Fruit fly (Drosophila melanogaster) whole organism, embryonic: Measurements from ENCODE around the gene CG5805.

Experiments used
- CG10147 ChIP-seq: fragments of 200-800 bp; sonication (Bioruptor generic); optimal IDR thresholded peaks from 2 replicates; lab custom pipeline; 2019; ENCODE audit warnings: missing biosample characterization, mild to moderate bottlenecking, missing genetic modification characterization, moderate library complexity
- CG10543 ChIP-seq: fragments of 200-800 bp; sonication (Bioruptor generic); optimal IDR thresholded peaks from 3 replicates; lab custom pipeline; 2017; ENCODE audit warnings: missing biosample characterization, mild to moderate bottlenecking, missing genetic modification characterization, moderate library complexity
- CG11696 ChIP-seq: fragments of 200-800 bp; sonication (Bioruptor generic); IDR thresholded peaks from 2 replicates; pipeline ENCODE4 v1.3.6; 2022; ENCODE audit warnings: missing biosample characterization, missing genetic modification characterization
- CG14710 ChIP-seq: fragments of 200-800 bp; sonication (Bioruptor generic); optimal IDR thresholded peaks from 3 replicates; lab custom pipeline; 2019; ENCODE audit warnings: missing biosample characterization, mild to moderate bottlenecking, missing genetic modification characterization, moderate library complexity
- CG17612 ChIP-seq: fragments of 200-800 bp; sonication (Bioruptor generic); IDR thresholded peaks from 2 replicates; pipeline ENCODE4 v1.3.6; 2022; ENCODE audit warnings: missing biosample characterization, missing genetic modification characterization
- CG18476 ChIP-seq: fragments of 200-800 bp; sonication (Bioruptor generic); optimal IDR thresholded peaks from 2 replicates; lab custom pipeline; 2016; ENCODE audit warnings: missing biosample characterization, mild to moderate bottlenecking, missing genetic modification characterization
- CG2120 ChIP-seq: fragments of 200-800 bp; sonication (Bioruptor generic); optimal IDR thresholded peaks from 3 replicates; lab custom pipeline; 2016; ENCODE audit warnings: missing biosample characterization, missing genetic modification characterization
- CG32767 ChIP-seq: fragments of 200-800 bp; sonication (Bioruptor generic); IDR thresholded peaks from 2 replicates; pipeline ENCODE4 v1.3.6; 2022; ENCODE audit warnings: missing biosample characterization, missing genetic modification characterization
- CG32772 ChIP-seq: fragments of 200-800 bp; sonication (Bioruptor generic); IDR thresholded peaks from 2 replicates; pipeline ENCODE4 v1.3.6; 2022; ENCODE audit warnings: missing biosample characterization, missing genetic modification characterization
- CG3281 ChIP-seq: fragments of 200-800 bp; sonication (Bioruptor generic); optimal IDR thresholded peaks from 3 replicates; lab custom pipeline; 2017; ENCODE audit warnings: missing biosample characterization, mild to moderate bottlenecking, missing genetic modification characterization
- CG34422 ChIP-seq: fragments of 200-800 bp; sonication (Bioruptor generic); IDR thresholded peaks from 3 replicates; pipeline ENCODE4 v1.3.6; 2022; ENCODE audit warnings: missing biosample characterization, missing genetic modification characterization
- CG3995 ChIP-seq: fragments of 200-800 bp; sonication (Bioruptor generic); optimal IDR thresholded peaks from 3 replicates; lab custom pipeline; 2016; ENCODE audit warnings: missing biosample characterization, missing genetic modification characterization
- CG42726 ChIP-seq: fragments of 200-800 bp; sonication (Bioruptor generic); IDR thresholded peaks from 2 replicates; pipeline ENCODE4 v1.3.6; 2022; ENCODE audit warnings: missing biosample characterization, missing genetic modification characterization; ENCODE audit not compliant: partially characterized antibody
- CG4820 ChIP-seq: fragments of 200-800 bp; sonication (Bioruptor generic); optimal IDR thresholded peaks from 3 replicates; lab custom pipeline; 2016; ENCODE audit warnings: missing biosample characterization, missing genetic modification characterization
- CG6272 ChIP-seq: fragments of 200-800 bp; sonication (Bioruptor generic); IDR thresholded peaks from 2 replicates; pipeline ENCODE4 v1.3.6; 2022; ENCODE audit warnings: missing biosample characterization, missing genetic modification characterization
- CG8924 ChIP-seq: fragments of 200-800 bp; optimal IDR thresholded peaks from 3 replicates; lab custom pipeline; 2019; ENCODE audit warnings: missing biosample characterization, mild to moderate bottlenecking, missing genetic modification characterization, moderate library complexity
- CG9609 ChIP-seq: fragments of 200-800 bp; sonication (Bioruptor generic); optimal IDR thresholded peaks from 3 replicates; lab custom pipeline; 2016; ENCODE audit warnings: missing biosample characterization, missing genetic modification characterization
- CoRest ChIP-seq: fragments of 200-800 bp; sonication (Bioruptor generic); optimal IDR thresholded peaks from 3 replicates; lab custom pipeline; 2018; ENCODE audit warnings: missing biosample characterization, mild to moderate bottlenecking, missing genetic modification characterization, moderate library complexity
- Dfd ChIP-seq, 2 experiments: fragments of >200 bp; optimal IDR thresholded peaks; 2 replicates each; lab custom pipeline; 2017; ENCODE audit warnings: missing biosample characterization in 2 of 2, missing genetic modification characterization in 2 of 2
- Dip2 ChIP-seq: fragments of 200-800 bp; sonication (Bioruptor generic); IDR thresholded peaks from 2 replicates; pipeline ENCODE4 v1.3.6; 2022; ENCODE audit warnings: missing biosample characterization, missing genetic modification characterization
- ERR ChIP-seq: fragments of 200-800 bp; sonication (Bioruptor generic); optimal IDR thresholded peaks from 2 replicates; lab custom pipeline; 2016; ENCODE audit warnings: missing biosample characterization, missing genetic modification characterization
- GATAe ChIP-seq: fragments of 200-800 bp; sonication (Bioruptor generic); conservative IDR thresholded peaks from 2 replicates; pipeline ENCODE4 v1.3.6; 2022; ENCODE audit warnings: missing biosample characterization, missing genetic modification characterization
- HLH3B ChIP-seq: fragments of 200-800 bp; sonication (Bioruptor generic); IDR thresholded peaks from 2 replicates; pipeline ENCODE4 v1.3.6; 2022; ENCODE audit warnings: missing biosample characterization, missing genetic modification characterization
- HLH54F ChIP-seq: fragments of 200-800 bp; sonication (Bioruptor generic); optimal IDR thresholded peaks from 3 replicates; lab custom pipeline; 2016; ENCODE audit warnings: missing biosample characterization, missing genetic modification characterization
- Myb ChIP-seq: fragments of 200-800 bp; sonication (Bioruptor generic); optimal IDR thresholded peaks from 2 replicates; lab custom pipeline; 2016; ENCODE audit warnings: missing biosample characterization, missing genetic modification characterization
- Neu2 ChIP-seq: fragments of 200-800 bp; sonication (Bioruptor generic); optimal IDR thresholded peaks from 3 replicates; lab custom pipeline; 2016; ENCODE audit warnings: missing biosample characterization, missing genetic modification characterization, borderline replicate concordance
- Poxn ChIP-seq: fragments of 200-800 bp; sonication (Bioruptor generic); IDR thresholded peaks from 2 replicates; pipeline ENCODE4 v1.3.6; 2022; ENCODE audit warnings: missing biosample characterization, missing genetic modification characterization
- Rfx ChIP-seq: fragments of 200-800 bp; sonication (Bioruptor generic); IDR thresholded peaks from 2 replicates; pipeline ENCODE4 v1.3.6; 2022; ENCODE audit warnings: missing biosample characterization, missing genetic modification characterization
- Six4 ChIP-seq: fragments of 200-800 bp; sonication (Bioruptor generic); optimal IDR thresholded peaks from 2 replicates; lab custom pipeline; 2016; ENCODE audit warnings: missing biosample characterization, missing genetic modification characterization
- Spps ChIP-seq: fragments of 200-800 bp; sonication (Bioruptor generic); optimal IDR thresholded peaks from 2 replicates; lab custom pipeline; 2018; ENCODE audit warnings: missing biosample characterization, mild to moderate bottlenecking, missing genetic modification characterization
- TFAM ChIP-seq: fragments of 200-800 bp; sonication (Bioruptor generic); optimal IDR thresholded peaks from 2 replicates; lab custom pipeline; 2017; ENCODE audit warnings: missing biosample characterization, missing genetic modification characterization, inconsistent platforms
- aop ChIP-seq: fragments of 200-800 bp; sonication (Bioruptor generic); IDR thresholded peaks from 2 replicates; pipeline ENCODE4 v1.3.6; 2022; ENCODE audit warnings: missing biosample characterization, missing genetic modification characterization
- ase ChIP-seq: fragments of 200-800 bp; sonication (Bioruptor generic); IDR thresholded peaks from 3 replicates; pipeline ENCODE4 v1.3.6; 2022; ENCODE audit warnings: missing biosample characterization, missing genetic modification characterization
- br ChIP-seq: fragments of >200 bp; optimal IDR thresholded peaks from 2 replicates; lab custom pipeline; 2017
- chinmo ChIP-seq: fragments of 200-800 bp; sonication (Bioruptor generic); IDR thresholded peaks from 4 replicates; pipeline ENCODE4 v1.3.6; 2022; ENCODE audit warnings: missing biosample characterization, missing genetic modification characterization; ENCODE audit not compliant: partially characterized antibody
- chn ChIP-seq: fragments of 200-800 bp; sonication (Bioruptor generic); optimal IDR thresholded peaks from 2 replicates; lab custom pipeline; 2016; ENCODE audit warnings: missing biosample characterization, missing genetic modification characterization
- croc ChIP-seq: fragments of 200-800 bp; sonication (Bioruptor generic); conservative IDR thresholded peaks from 3 replicates; pipeline ENCODE4 v1.3.6; 2022; ENCODE audit warnings: missing biosample characterization, missing genetic modification characterization
- cwo ChIP-seq: fragments of 200-800 bp; sonication (Bioruptor generic); optimal IDR thresholded peaks from 3 replicates; lab custom pipeline; 2017; ENCODE audit warnings: missing biosample characterization, missing genetic modification characterization, mild to moderate bottlenecking, moderate library complexity, missing genetic modification reagents
- dimm ChIP-seq: fragments of 200-800 bp; sonication (Bioruptor generic); IDR thresholded peaks from 2 replicates; pipeline ENCODE4 v1.3.6; 2022; ENCODE audit warnings: missing biosample characterization, missing genetic modification characterization
- dmrt11E ChIP-seq: fragments of 200-800 bp; sonication (Bioruptor generic); optimal IDR thresholded peaks from 3 replicates; lab custom pipeline; 2018; ENCODE audit warnings: missing biosample characterization, mild to moderate bottlenecking, missing genetic modification characterization, moderate library complexity
- ewg ChIP-seq: fragments of 200-800 bp; sonication (Bioruptor generic); optimal IDR thresholded peaks from 3 replicates; lab custom pipeline; 2017; ENCODE audit warnings: mild to moderate bottlenecking, missing biosample characterization, missing genetic modification reagents, missing genetic modification characterization
- fd64A ChIP-seq: fragments of 200-800 bp; sonication (Bioruptor generic); optimal IDR thresholded peaks from 3 replicates; lab custom pipeline; 2018; ENCODE audit warnings: missing biosample characterization, mild to moderate bottlenecking, missing genetic modification characterization
- gro ChIP-seq: fragments of 200-800 bp; sonication (Bioruptor generic); optimal IDR thresholded peaks from 2 replicates; lab custom pipeline; 2016; ENCODE audit warnings: missing biosample characterization, missing genetic modification characterization
- gsb ChIP-seq: fragments of 200-800 bp; sonication (Bioruptor generic); IDR thresholded peaks from 2 replicates; pipeline ENCODE4 v1.3.6; 2022; ENCODE audit warnings: missing biosample characterization, missing genetic modification characterization
- gsb-n ChIP-seq: fragments of 200-800 bp; sonication (Bioruptor generic); optimal IDR thresholded peaks from 3 replicates; lab custom pipeline; 2018; ENCODE audit warnings: missing biosample characterization, mild to moderate bottlenecking, missing genetic modification characterization
- lbe ChIP-seq: fragments of 200-800 bp; sonication (Bioruptor generic); optimal IDR thresholded peaks from 2 replicates; lab custom pipeline; 2016; ENCODE audit warnings: missing biosample characterization, mild to moderate bottlenecking, missing genetic modification characterization
- nerfin-1 ChIP-seq: fragments of 200-800 bp; sonication (Bioruptor generic); optimal IDR thresholded peaks from 3 replicates; lab custom pipeline; 2019; ENCODE audit warnings: missing biosample characterization, mild to moderate bottlenecking, missing genetic modification characterization, moderate library complexity
- wdn ChIP-seq: fragments of 200-800 bp; sonication (Bioruptor generic); IDR thresholded peaks from 2 replicates; pipeline ENCODE4 v1.3.6; 2022; ENCODE audit warnings: missing biosample characterization, missing genetic modification characterization
- wek ChIP-seq: fragments of 200-800 bp; sonication (Bioruptor generic); optimal IDR thresholded peaks from 3 replicates; lab custom pipeline; 2018; ENCODE audit warnings: missing biosample characterization, mild to moderate bottlenecking, missing genetic modification characterization, moderate library complexity

Gene CG5805

dm6 chr3R:24768538-24769401 is 18.5 kb downstream of the CG5805 start, which contains the start of gene CG13631 (continued):
- no peak for TF ChIP-seq gro (GFP tag; lab: Kevin White, UChicago)
- peak; percentile 95 for TF ChIP-seq CG8924 (tag; lab: Kevin White, UChicago)
- peak; percentile 89 for TF ChIP-seq CG32767 (GFP tag; lab: Robert Waterston, UW)
- peak; percentile 97 for TF ChIP-seq CG14710 (tag; lab: Kevin White, UChicago)
- no peak for TF ChIP-seq GATAe (GFP tag; lab: Robert Waterston, UW)
- peak; percentile 90 for TF ChIP-seq CG18476
- TF ChIP-seq fd64A (GFP tag; lab: Kevin White, UChicago): peak; percentile 90
- TF ChIP-seq chinmo (GFP tag; lab: Robert Waterston, UW): 0 out of 4 replicates have a peak, but pooled peaks have one; percentile 47
- peak; percentile 97 for TF ChIP-seq CoRest (tag; lab: Kevin White, UChicago)
- TF ChIP-seq CG10543 (GFP tag; lab: Kevin White, UChicago): peak; percentile 55
- TF ChIP-seq aop (GFP tag; lab: Robert Waterston, UW): peak; percentile 76; the same call in 1 of the 2 replicates
- peak; percentile 73 for TF ChIP-seq cwo (GFP tag; lab: Kevin White, UChicago)
- TF ChIP-seq HLH54F (GFP tag; lab: Kevin White, UChicago): peak; percentile 73
- TF ChIP-seq Dip2 (GFP tag; lab: Robert Waterston, UW): 0 out of 2 replicates have a peak, but pooled peaks have one; percentile 17
- peak; percentile 74 for TF ChIP-seq wek (GFP tag; lab: Kevin White, UChicago)
- peak; percentile 89 for TF ChIP-seq lbe
- TF ChIP-seq CG10147 (GFP tag; lab: Kevin White, UChicago): peak; percentile 72
- peak; percentile 61; the same call in 1 of the 2 replicates for TF ChIP-seq CG11696 (GFP tag; lab: Robert Waterston, UW)
- TF ChIP-seq dmrt11E (tag; lab: Kevin White, UChicago): peak; percentile 90
- peak; percentile 66; the same call in 1 of the 2 replicates for TF ChIP-seq CG17612 (GFP tag; lab: Robert Waterston, UW)
- 0 out of 2 replicates have a peak, but pooled peaks have one; percentile 51 for TF ChIP-seq wdn (GFP tag; lab: Robert Waterston, UW)
- peak; percentile 87 for TF ChIP-seq ERR
- peak; percentile 91 for TF ChIP-seq CG9609 (GFP tag; lab: Kevin White, UChicago)
- TF ChIP-seq Spps (tag; lab: Kevin White, UChicago): peak; percentile 95
- TF ChIP-seq dimm (GFP tag; lab: Robert Waterston, UW): peak; percentile 84; the same call in 1 of the 2 replicates
- TF ChIP-seq TFAM (GFP tag; lab: Kevin White, UChicago): peak; percentile 72
- no peak for TF ChIP-seq Poxn
- TF ChIP-seq gsb-n: peak; percentile 96
- peak; percentile 96 for TF ChIP-seq Six4 (GFP tag; lab: Kevin White, UChicago)
- TF ChIP-seq Dfd (GFP tag; optimal IDR thresholded peaks at IDR 0.05; lab: Kevin White, UChicago): no peak
- peak; percentile 54; the same call in 1 of the 2 replicates for TF ChIP-seq gsb (GFP tag; lab: Robert Waterston, UW)
- TF ChIP-seq br (lab: Kevin White, UChicago): no peak
- TF ChIP-seq croc: peak; percentile 97
- TF ChIP-seq CG32772 (GFP tag; lab: Robert Waterston, UW): peak; percentile 94
- TF ChIP-seq CG42726 (GFP tag; lab: Robert Waterston, UW): no peak
- TF ChIP-seq CG34422: peak; percentile 88; the same call in 2 of the 3 replicates
- peak; percentile 21 for TF ChIP-seq CG2120
- peak; percentile 94 for TF ChIP-seq chn (GFP tag; lab: Kevin White, UChicago)
- peak; percentile 72 for TF ChIP-seq CG3281 (GFP tag; lab: Kevin White, UChicago)
- peak; percentile 95 for TF ChIP-seq HLH3B (GFP tag; lab: Robert Waterston, UW)
- TF ChIP-seq Rfx (GFP tag; lab: Robert Waterston, UW): peak; percentile 58
- peak; percentile 96 for TF ChIP-seq ewg (GFP tag; lab: Kevin White, UChicago)
- TF ChIP-seq CG4820 (GFP tag; lab: Kevin White, UChicago): peak; percentile 97
- no peak for TF ChIP-seq Neu2 (GFP tag; lab: Kevin White, UChicago)
- TF ChIP-seq nerfin-1: peak; percentile 96
- TF ChIP-seq CG3995: peak; percentile 21
- peak; percentile 94 for TF ChIP-seq ase (GFP tag; lab: Robert Waterston, UW)
- TF ChIP-seq Myb (GFP tag; lab: Kevin White, UChicago): peak; percentile 73
- TF ChIP-seq CG6272 (GFP tag; lab: Robert Waterston, UW): peak; percentile 86
